Fruit fly (Drosophila melanogaster) whole organism, embryonic: ENCODE results near the gene crm.

ENCODE experiments used
- Ada2b ChIP-seq: fragments of 200-800 bp; sonication (Bioruptor generic); IDR thresholded peaks from 2 replicates; pipeline ENCODE4 v1.3.6; 2022; ENCODE audit warnings: missing biosample characterization, missing genetic modification characterization
- Bgb ChIP-seq: fragments of 200-800 bp; sonication (Bioruptor generic); IDR thresholded peaks from 2 replicates; pipeline ENCODE4 v1.3.6; 2022; ENCODE audit warnings: missing biosample characterization, missing genetic modification characterization; ENCODE audit not compliant: partially characterized antibody
- CG10209 ChIP-seq: fragments of 200-800 bp; sonication (Bioruptor generic); optimal IDR thresholded peaks from 3 replicates; lab custom pipeline; 2017; ENCODE audit warnings: missing biosample characterization, mild to moderate bottlenecking, missing genetic modification characterization, missing genetic modification reagents
- CG10979 ChIP-seq: fragments of 200-800 bp; sonication (Bioruptor generic); optimal IDR thresholded peaks from 2 replicates; lab custom pipeline; 2018; ENCODE audit warnings: missing biosample characterization, mild to moderate bottlenecking, missing genetic modification characterization, moderate library complexity
- CG11504 ChIP-seq: fragments of 200-800 bp; sonication (Bioruptor generic); optimal IDR thresholded peaks from 3 replicates; lab custom pipeline; 2019; ENCODE audit warnings: missing biosample characterization, mild to moderate bottlenecking, missing genetic modification characterization, moderate library complexity
- CG12071 ChIP-seq: fragments of 200-800 bp; sonication (Bioruptor generic); optimal IDR thresholded peaks from 3 replicates; lab custom pipeline; 2018; ENCODE audit warnings: missing biosample characterization, mild to moderate bottlenecking, missing genetic modification characterization
- CG12219 ChIP-seq: fragments of 200-800 bp; sonication (Bioruptor generic); optimal IDR thresholded peaks from 3 replicates; lab custom pipeline; 2018; ENCODE audit warnings: missing biosample characterization, mild to moderate bottlenecking, missing genetic modification characterization
- CG12744 ChIP-seq: fragments of 200-800 bp; sonication (Bioruptor generic); optimal IDR thresholded peaks from 2 replicates; lab custom pipeline; 2016; ENCODE audit warnings: missing biosample characterization, missing genetic modification characterization
- CG14441 ChIP-seq: fragments of 200-800 bp; sonication (Bioruptor generic); IDR thresholded peaks from 2 replicates; pipeline ENCODE4 v1.3.6; 2022; ENCODE audit warnings: missing biosample characterization, missing genetic modification characterization
- CG16779 ChIP-seq: fragments of 200-800 bp; sonication (Bioruptor generic); IDR thresholded peaks from 2 replicates; pipeline ENCODE4 v1.3.6; 2022; ENCODE audit warnings: missing biosample characterization, missing genetic modification characterization
- CG4282 ChIP-seq: fragments of 200-800 bp; sonication (Bioruptor generic); optimal IDR thresholded peaks from 2 replicates; lab custom pipeline; 2016; ENCODE audit warnings: missing biosample characterization, missing genetic modification characterization
- CG43689 ChIP-seq: fragments of 200-800 bp; sonication (Bioruptor generic); IDR thresholded peaks from 2 replicates; pipeline ENCODE4 v1.3.6; 2022; ENCODE audit warnings: missing biosample characterization, missing genetic modification characterization
- CG5245 ChIP-seq: fragments of 200-800 bp; sonication (Bioruptor generic); optimal IDR thresholded peaks from 3 replicates; lab custom pipeline; 2016; ENCODE audit warnings: missing biosample characterization, missing genetic modification characterization
- CG6272 ChIP-seq: fragments of 200-800 bp; sonication (Bioruptor generic); IDR thresholded peaks from 2 replicates; pipeline ENCODE4 v1.3.6; 2022; ENCODE audit warnings: missing biosample characterization, missing genetic modification characterization
- CG6765 ChIP-seq: fragments of 200-800 bp; sonication (Bioruptor generic); optimal IDR thresholded peaks from 3 replicates; lab custom pipeline; 2017; ENCODE audit warnings: missing biosample characterization, mild to moderate bottlenecking, missing genetic modification characterization
- CG8089 ChIP-seq: fragments of 200-800 bp; sonication (Bioruptor generic); optimal IDR thresholded peaks from 3 replicates; lab custom pipeline; 2016; ENCODE audit warnings: missing biosample characterization, missing genetic modification characterization
- CG8359 ChIP-seq: fragments of 200-800 bp; sonication (Bioruptor generic); optimal IDR thresholded peaks from 2 replicates; lab custom pipeline; 2017; ENCODE audit warnings: missing biosample characterization, mild to moderate bottlenecking, missing genetic modification characterization, borderline replicate concordance
- CG8388 ChIP-seq: fragments of 200-800 bp; sonication (Bioruptor generic); optimal IDR thresholded peaks from 2 replicates; lab custom pipeline; 2019; ENCODE audit warnings: missing biosample characterization, mild to moderate bottlenecking, missing genetic modification characterization, moderate library complexity
- CG8944 ChIP-seq: fragments of 200-800 bp; sonication (Bioruptor generic); optimal IDR thresholded peaks from 3 replicates; lab custom pipeline; 2016; ENCODE audit warnings: missing biosample characterization, missing genetic modification characterization
- CG9437 ChIP-seq: fragments of 200-800 bp; sonication (Bioruptor generic); optimal IDR thresholded peaks from 2 replicates; lab custom pipeline; 2018; ENCODE audit warnings: missing biosample characterization, mild to moderate bottlenecking, missing genetic modification characterization
- CG9817 ChIP-seq: fragments of 200-800 bp; sonication (Bioruptor generic); optimal IDR thresholded peaks from 2 replicates; lab custom pipeline; 2018; ENCODE audit warnings: missing biosample characterization, mild to moderate bottlenecking, missing genetic modification characterization, moderate library complexity
- D ChIP-seq, 2 experiments: fragments of 200-800 bp in 1 of 2; fragments of >200 bp in 1 of 2; sonication (Bioruptor generic) in 1 of 2; optimal IDR thresholded peaks; 2 replicates in 1 of 2; 3 replicates in 1 of 2; lab custom pipeline; 2017; ENCODE audit warnings: mild to moderate bottlenecking in 1 of 2, missing biosample characterization in 1 of 2, missing genetic modification characterization in 1 of 2, missing genetic modification reagents in 1 of 2
- Dll ChIP-seq: fragments of 200-800 bp; sonication (Bioruptor generic); IDR thresholded peaks from 4 replicates; pipeline ENCODE4 v1.3.6; 2022; ENCODE audit warnings: missing biosample characterization, missing genetic modification characterization; ENCODE audit not compliant: partially characterized antibody
- Hand ChIP-seq: fragments of 200-800 bp; sonication (Bioruptor generic); optimal IDR thresholded peaks from 2 replicates; lab custom pipeline; 2017; ENCODE audit warnings: mild to moderate bottlenecking, missing biosample characterization, missing genetic modification reagents, missing genetic modification characterization
- MTF-1 ChIP-seq: fragments of 200-800 bp; sonication (Bioruptor generic); optimal IDR thresholded peaks from 2 replicates; lab custom pipeline; 2018; ENCODE audit warnings: missing biosample characterization, mild to moderate bottlenecking, missing genetic modification characterization, borderline replicate concordance
- NC2β ChIP-seq: fragments of 200-800 bp; sonication (Bioruptor generic); optimal IDR thresholded peaks from 2 replicates; lab custom pipeline; 2016; ENCODE audit warnings: missing biosample characterization, missing genetic modification characterization
- NK7.1 ChIP-seq: fragments of 200-800 bp; sonication (Bioruptor generic); optimal IDR thresholded peaks from 3 replicates; lab custom pipeline; 2016; ENCODE audit warnings: missing biosample characterization, missing genetic modification characterization
- Ptx1 ChIP-seq: fragments of 200-800 bp; sonication (Bioruptor generic); IDR thresholded peaks from 2 replicates; pipeline ENCODE4 v1.3.6; 2022; ENCODE audit warnings: missing biosample characterization, missing genetic modification characterization
- Sin3A ChIP-seq: fragments of >200 bp; optimal IDR thresholded peaks from 2 replicates; lab custom pipeline; 2018
- Sry-β ChIP-seq: fragments of 200-800 bp; sonication (Bioruptor generic); optimal IDR thresholded peaks from 2 replicates; lab custom pipeline; 2018; ENCODE audit warnings: missing biosample characterization, mild to moderate bottlenecking, missing genetic modification characterization, moderate library complexity
- ap ChIP-seq: fragments of 200-800 bp; sonication (Bioruptor generic); IDR thresholded peaks from 2 replicates; pipeline ENCODE4 v1.3.6; 2022; ENCODE audit warnings: missing biosample characterization, missing genetic modification characterization
- bowl ChIP-seq: fragments of 200-800 bp; sonication (Bioruptor generic); IDR thresholded peaks from 2 replicates; pipeline ENCODE4 v1.3.6; 2022; ENCODE audit warnings: missing biosample characterization, missing genetic modification characterization
- en ChIP-seq: fragments of 200-800 bp; sonication (Bioruptor generic); optimal IDR thresholded peaks from 2 replicates; lab custom pipeline; 2016; ENCODE audit warnings: missing biosample characterization, missing genetic modification characterization
- fd102C ChIP-seq: fragments of 200-800 bp; sonication (Bioruptor generic); optimal IDR thresholded peaks from 2 replicates; lab custom pipeline; 2018; ENCODE audit warnings: missing biosample characterization, mild to moderate bottlenecking, missing genetic modification characterization, moderate library complexity
- fd64A ChIP-seq: fragments of 200-800 bp; sonication (Bioruptor generic); optimal IDR thresholded peaks from 3 replicates; lab custom pipeline; 2018; ENCODE audit warnings: missing biosample characterization, mild to moderate bottlenecking, missing genetic modification characterization
- gfzf ChIP-seq: fragments of 200-800 bp; sonication (Bioruptor generic); optimal IDR thresholded peaks from 2 replicates; lab custom pipeline; 2016; ENCODE audit warnings: missing biosample characterization, mild to moderate bottlenecking, missing genetic modification characterization, moderate library complexity
- jing ChIP-seq: fragments of 200-800 bp; sonication (Bioruptor generic); optimal IDR thresholded peaks from 2 replicates; lab custom pipeline; 2018; ENCODE audit warnings: missing biosample characterization, mild to moderate bottlenecking, missing genetic modification characterization
- kah ChIP-seq: fragments of 200-800 bp; sonication (Bioruptor generic); optimal IDR thresholded peaks from 2 replicates; lab custom pipeline; 2018; ENCODE audit warnings: missing biosample characterization, mild to moderate bottlenecking, missing genetic modification characterization
- klu ChIP-seq: fragments of 200-800 bp; sonication (Bioruptor generic); IDR thresholded peaks from 2 replicates; pipeline ENCODE4 v1.3.6; 2022; ENCODE audit warnings: missing biosample characterization, missing genetic modification characterization
- lmd ChIP-seq: fragments of 200-800 bp; sonication (Bioruptor generic); IDR thresholded peaks from 2 replicates; pipeline ENCODE4 v1.3.6; 2022; ENCODE audit warnings: missing biosample characterization, missing genetic modification characterization
- luna ChIP-seq: fragments of 200-800 bp; sonication (Bioruptor generic); optimal IDR thresholded peaks from 2 replicates; lab custom pipeline; 2016; ENCODE audit warnings: missing biosample characterization, missing genetic modification characterization
- mam ChIP-seq: fragments of 200-800 bp; sonication (Bioruptor generic); optimal IDR thresholded peaks from 3 replicates; lab custom pipeline; 2016; ENCODE audit warnings: missing biosample characterization, missing genetic modification characterization
- nmo ChIP-seq: fragments of 200-800 bp; sonication (Bioruptor generic); optimal IDR thresholded peaks from 2 replicates; lab custom pipeline; 2018; ENCODE audit warnings: missing biosample characterization, mild to moderate bottlenecking, missing genetic modification characterization, moderate library complexity
- ro ChIP-seq: fragments of 200-800 bp; sonication (Bioruptor generic); IDR thresholded peaks from 2 replicates; pipeline ENCODE4 v1.3.6; 2022; ENCODE audit warnings: missing biosample characterization, missing genetic modification characterization
- sens ChIP-seq: fragments of 200-800 bp; sonication (Bioruptor generic); peaks from one replicate; lab custom pipeline; 2016; ENCODE audit warnings: missing biosample characterization, missing genetic modification characterization
- sna ChIP-seq: fragments of 200-800 bp; sonication (Bioruptor generic); IDR thresholded peaks from 2 replicates; pipeline ENCODE4 v1.3.6; 2022; ENCODE audit warnings: missing biosample characterization, missing genetic modification characterization; ENCODE audit not compliant: partially characterized antibody
- sqz ChIP-seq: fragments of 200-800 bp; sonication (Bioruptor generic); optimal IDR thresholded peaks from 3 replicates; lab custom pipeline; 2018; ENCODE audit warnings: missing biosample characterization, mild to moderate bottlenecking, missing genetic modification characterization
- tll ChIP-seq, 2 experiments: fragments of 200-800 bp in 1 of 2; fragments of >200 bp in 1 of 2; sonication (Bioruptor generic) in 1 of 2; optimal IDR thresholded peaks; 2 replicates each; lab custom pipeline; 2017 to 2019; ENCODE audit warnings: missing biosample characterization in 2 of 2, missing genetic modification characterization in 2 of 2, mild to moderate bottlenecking in 1 of 2, moderate library complexity in 1 of 2
- wdn ChIP-seq: fragments of 200-800 bp; sonication (Bioruptor generic); IDR thresholded peaks from 2 replicates; pipeline ENCODE4 v1.3.6; 2022; ENCODE audit warnings: missing biosample characterization, missing genetic modification characterization
- wor ChIP-seq: fragments of 200-800 bp; sonication (Bioruptor generic); IDR thresholded peaks from 2 replicates; pipeline ENCODE4 v1.3.6; 2022; ENCODE audit warnings: missing biosample characterization, missing genetic modification characterization

Gene crm

dm6 chrX:2743020-2743419 lies 4.4 kb upstream of the crm start (continued):
- peak; percentile 89 for TF ChIP-seq lmd (GFP tag; lab: Robert Waterston, UW)
- peak; percentile 77 for TF ChIP-seq klu
- TF ChIP-seq CG8388 (GFP tag; lab: Kevin White, UChicago): peak; percentile 16
- peak; percentile 62 for TF ChIP-seq nmo (GFP tag; lab: Kevin White, UChicago)
- TF ChIP-seq tll (GFP tag; optimal IDR thresholded peaks at IDR 0.05; lab: Kevin White, UChicago): no peak
- peak; percentile 72 for TF ChIP-seq CG43689 (GFP tag; lab: Robert Waterston, UW)
- peak; percentile 1 for TF ChIP-seq CG9437
- peak; percentile 60 for TF ChIP-seq CG12744 (GFP tag; lab: Kevin White, UChicago)
- peak; percentile 93 for TF ChIP-seq Ada2b (GFP tag; lab: Robert Waterston, UW)
- peak; percentile 69 for TF ChIP-seq CG9817 (tag; lab: Kevin White, UChicago)
- TF ChIP-seq CG14441 (GFP tag; lab: Robert Waterston, UW): peak; percentile 94
- peak; percentile 39 for TF ChIP-seq NC2β
- peak; percentile 54 for TF ChIP-seq CG8089
- TF ChIP-seq D (optimal IDR thresholded peaks at IDR 0.05; lab: Kevin White, UChicago): no peak
- peak; percentile 25 for TF ChIP-seq D (GFP tag; optimal IDR thresholded peaks at IDR 0.05; lab: Kevin White, UChicago)
- no peak for TF ChIP-seq ro (GFP tag; lab: Robert Waterston, UW)
- peak; percentile 81 for TF ChIP-seq Hand (GFP tag; lab: Kevin White, UChicago)
- no peak for TF ChIP-seq CG6765 (GFP tag; lab: Kevin White, UChicago)
- no peak for TF ChIP-seq Sry-β (GFP tag; lab: Kevin White, UChicago)
- no peak for TF ChIP-seq jing (GFP tag; lab: Kevin White, UChicago)
- TF ChIP-seq luna: peak; percentile 69
- TF ChIP-seq bowl (GFP tag; lab: Robert Waterston, UW): peak; percentile 72; the same call in 1 of the 2 replicates
- no peak for TF ChIP-seq Bgb
- TF ChIP-seq CG8944 (GFP tag; lab: Kevin White, UChicago): peak; percentile 77
- TF ChIP-seq Dll (GFP tag; lab: Robert Waterston, UW): no peak
- no peak for TF ChIP-seq sqz (GFP tag; lab: Kevin White, UChicago)
- peak; percentile 80 for TF ChIP-seq CG11504 (tag; lab: Kevin White, UChicago)
- TF ChIP-seq fd102C (GFP tag; lab: Kevin White, UChicago): no peak
- peak; percentile 15 for TF ChIP-seq MTF-1 (GFP tag; lab: Kevin White, UChicago)
- peak; percentile 29 for TF ChIP-seq kah (GFP tag; lab: Kevin White, UChicago)
- TF ChIP-seq CG10209 (GFP tag; lab: Kevin White, UChicago): peak; percentile 81
- peak; percentile 5 for TF ChIP-seq CG10979
- TF ChIP-seq CG4282 (GFP tag; lab: Kevin White, UChicago): peak; percentile 75
- no peak for TF ChIP-seq gfzf
- peak; percentile 79 for TF ChIP-seq ap (GFP tag; lab: Robert Waterston, UW)
- no peak for TF ChIP-seq CG8359 (GFP tag; lab: Kevin White, UChicago)
- peak; percentile 53 for TF ChIP-seq CG5245
- peak; percentile 65 for TF ChIP-seq CG12219 (GFP tag; lab: Kevin White, UChicago)
- TF ChIP-seq CG6272 (GFP tag; lab: Robert Waterston, UW): peak; percentile 78
- peak; percentile 91 for TF ChIP-seq wdn
- no peak for TF ChIP-seq fd64A (GFP tag; lab: Kevin White, UChicago)
- TF ChIP-seq mam: peak; percentile 88
- TF ChIP-seq NK7.1 (GFP tag; lab: Kevin White, UChicago): peak; percentile 58
- peak; percentile 31 for TF ChIP-seq en (GFP tag; lab: Kevin White, UChicago)
- no peak for TF ChIP-seq sna (GFP tag; lab: Robert Waterston, UW)
- peak; percentile 47; the same call in 1 of the 2 replicates for TF ChIP-seq wor (GFP tag; lab: Robert Waterston, UW)
- peak; percentile 91 for TF ChIP-seq sens (GFP tag; lab: Kevin White, UChicago)
- peak; percentile 90 for TF ChIP-seq Ptx1 (GFP tag; lab: Robert Waterston, UW)
- peak; percentile 54 for TF ChIP-seq CG12071 (GFP tag; lab: Kevin White, UChicago)
- peak; percentile 83 for TF ChIP-seq CG16779 (GFP tag; lab: Robert Waterston, UW)
- TF ChIP-seq Sin3A (lab: Kevin White, UChicago): no peak
